Worm (Caenorhabditis elegans): ENCODE measurements around the gene C01G5.25.

ce11 chrIV:6572655-6573054, 31.2 kb downstream of the C01G5.25 start:
- TF ChIP-seq dao-5 (tag; optimal IDR thresholded peaks at IDR 0.05) (no peak), him-1 (tag; optimal IDR thresholded peaks at IDR 0.05) (no peak)

All from whole organism, L4/young adult.